Worm (Caenorhabditis elegans) whole organism, L4 larva: ENCODE data around the gene ins-5.

Experiments used
- F49E8.2 ChIP-seq: sonication (generic microtip); optimal IDR thresholded peaks from 2 replicates; lab custom pipeline; 2016; ENCODE audit warnings: missing compliant biosample characterization, mild to moderate bottlenecking, missing genetic modification characterization, borderline replicate concordance
- T20F7.1 ChIP-seq: fragments of 200-800 bp; sonication (Bioruptor generic); optimal IDR thresholded peaks from 2 replicates; lab custom pipeline; 2018; ENCODE audit warnings: mild to moderate bottlenecking, missing genetic modification characterization, missing compliant biosample characterization
- T26A8.4 ChIP-seq: fragments of 200-800 bp; sonication (Bioruptor generic); IDR thresholded peaks from 2 replicates; pipeline ENCODE4 v1.3.6; 2022; ENCODE audit warnings: missing genetic modification characterization, missing compliant biosample characterization
- Y5F2A.4 ChIP-seq: fragments of 200-800 bp; sonication (Bioruptor generic); optimal IDR thresholded peaks from 2 replicates; lab custom pipeline; 2018; ENCODE audit warnings: mild to moderate bottlenecking, missing genetic modification characterization, missing compliant biosample characterization
- ZK337.2 ChIP-seq: fragments of 200-800 bp; sonication (Bioruptor generic); IDR thresholded peaks from 2 replicates; pipeline ENCODE4 v1.3.6; 2022; ENCODE audit warnings: missing genetic modification reagents, missing genetic modification characterization, missing compliant biosample characterization
- aha-1 ChIP-seq: fragments of 150-350 bp; peaks from one replicate; lab custom pipeline; 2014; ENCODE audit warnings: missing biosample characterization, missing genetic modification characterization
- ama-1 ChIP-seq: fragments of 150-350 bp; optimal IDR thresholded peaks from 2 replicates; lab custom pipeline; 2014; ENCODE audit warnings: inconsistent platforms, mixed read lengths
- ceh-20 ChIP-seq: fragments of 200-800 bp; sonication (Bioruptor generic); IDR thresholded peaks from 2 replicates; pipeline ENCODE4 v1.3.6; 2022; ENCODE audit warnings: missing genetic modification reagents, missing genetic modification characterization, missing compliant biosample characterization
- ceh-32 ChIP-seq: sonication (generic microtip); optimal IDR thresholded peaks from 2 replicates; lab custom pipeline; 2016; ENCODE audit warnings: mild to moderate bottlenecking, missing genetic modification characterization, missing compliant biosample characterization; ENCODE audit not compliant: poor library complexity
- ceh-62 ChIP-seq: sonication (generic microtip); optimal IDR thresholded peaks from 2 replicates; lab custom pipeline; 2017; ENCODE audit warnings: missing biosample characterization, missing genetic modification characterization
- ces-1 ChIP-seq: fragments of 150-350 bp; sonication (generic microtip); optimal IDR thresholded peaks from 4 replicates; lab custom pipeline; 2014; ENCODE audit warnings: missing biosample characterization, missing genetic modification reagents, missing genetic modification characterization
- cey-2 ChIP-seq: sonication (generic microtip); optimal IDR thresholded peaks from 3 replicates; lab custom pipeline; 2017; ENCODE audit warnings: missing genetic modification characterization, mild to moderate bottlenecking, missing compliant biosample characterization, antibody characterized with exemption, borderline replicate concordance; ENCODE audit not compliant: insufficient read depth
- daf-16 ChIP-seq, 3 experiments: sonication (generic microtip); optimal IDR thresholded peaks; 2 replicates each; lab custom pipeline; 2016 to 2017; ENCODE audit warnings: missing genetic modification characterization in 3 of 3, missing genetic modification reagents in 3 of 3, mild to moderate bottlenecking in 2 of 3, missing compliant biosample characterization in 2 of 3, missing biosample characterization in 1 of 3, moderate library complexity in 1 of 3
- daf-19 ChIP-seq: fragments of 200-800 bp; sonication (Bioruptor generic); conservative IDR thresholded peaks from 2 replicates; pipeline ENCODE4 v1.3.6; 2022; ENCODE audit warnings: missing genetic modification characterization, missing compliant biosample characterization
- dmd-6 ChIP-seq: fragments of 200-800 bp; sonication (Bioruptor generic); IDR thresholded peaks from 2 replicates; pipeline ENCODE4 v1.3.6; 2022; ENCODE audit warnings: missing genetic modification reagents, missing genetic modification characterization, missing compliant biosample characterization
- dve-1 ChIP-seq: sonication (generic microtip); optimal IDR thresholded peaks from 2 replicates; lab custom pipeline; 2017; ENCODE audit warnings: antibody characterized with exemption, mild to moderate bottlenecking, missing genetic modification characterization, missing compliant biosample characterization; ENCODE audit not compliant: insufficient read depth
- fkh-10 ChIP-seq: fragments of 150-350 bp; optimal IDR thresholded peaks from 2 replicates; lab custom pipeline; 2014; ENCODE audit warnings: missing biosample characterization, missing genetic modification reagents, missing genetic modification characterization
- fos-1 ChIP-seq: fragments of 150-350 bp; optimal IDR thresholded peaks from 2 replicates; lab custom pipeline; 2014; ENCODE audit warnings: missing biosample characterization, missing genetic modification characterization
- gei-8 ChIP-seq: fragments of 200-800 bp; sonication (Bioruptor generic); optimal IDR thresholded peaks from 2 replicates; lab custom pipeline; 2018; ENCODE audit warnings: mild to moderate bottlenecking, missing genetic modification characterization, missing compliant biosample characterization
- hif-1 ChIP-seq, 2 experiments: sonication (generic microtip); optimal IDR thresholded peaks; 2 replicates each; lab custom pipeline; 2016 to 2017; ENCODE audit warnings: missing compliant biosample characterization in 2 of 2, missing genetic modification characterization in 2 of 2, missing genetic modification reagents in 2 of 2, missing genotype in 2 of 2, mild to moderate bottlenecking in 1 of 2
- hlh-11 ChIP-seq: fragments of 200-800 bp; sonication (Bioruptor generic); optimal IDR thresholded peaks from 2 replicates; lab custom pipeline; 2018; ENCODE audit warnings: mild to moderate bottlenecking, missing genetic modification characterization, missing compliant biosample characterization
- hlh-30 ChIP-seq: sonication (generic microtip); optimal IDR thresholded peaks from 2 replicates; lab custom pipeline; 2017; ENCODE audit warnings: antibody characterized with exemption, mild to moderate bottlenecking, missing genetic modification characterization, missing compliant biosample characterization; ENCODE audit not compliant: insufficient read depth
- hmg-1.1 ChIP-seq: fragments of 200-800 bp; sonication (Bioruptor generic); IDR thresholded peaks from 2 replicates; pipeline ENCODE4 v1.3.6; 2022; ENCODE audit warnings: missing genetic modification reagents, missing genetic modification characterization, missing compliant biosample characterization
- jun-1 ChIP-seq: fragments of 150-350 bp; optimal IDR thresholded peaks from 2 replicates; lab custom pipeline; 2014; ENCODE audit warnings: missing biosample characterization, missing genetic modification reagents, missing genetic modification characterization
- lin-1 ChIP-seq: fragments of 200-800 bp; sonication (Bioruptor generic); IDR thresholded peaks from 2 replicates; pipeline ENCODE4 v1.3.6; 2022; ENCODE audit warnings: missing genetic modification reagents, missing genetic modification characterization, missing compliant biosample characterization
- lin-13 ChIP-seq: fragments of 150-350 bp; optimal IDR thresholded peaks from 2 replicates; lab custom pipeline; 2014; ENCODE audit warnings: missing biosample characterization, missing genetic modification reagents, missing genetic modification characterization
- lin-29 ChIP-seq: fragments of 200-800 bp; sonication (Bioruptor generic); IDR thresholded peaks from 2 replicates; pipeline ENCODE4 v1.3.6; 2022; ENCODE audit warnings: missing genetic modification reagents, missing genetic modification characterization, missing compliant biosample characterization
- lir-3 ChIP-seq: sonication (generic microtip); optimal IDR thresholded peaks from 2 replicates; lab custom pipeline; 2016; ENCODE audit warnings: mild to moderate bottlenecking, missing genetic modification characterization, missing compliant biosample characterization
- lsy-2 ChIP-seq, 2 experiments: fragments of 150-350 bp in 1 of 2; sonication (generic microtip) in 1 of 2; optimal IDR thresholded peaks; 2 replicates each; lab custom pipeline; 2014 to 2017; ENCODE audit warnings: missing biosample characterization in 2 of 2, missing genetic modification characterization in 2 of 2
- madf-9 ChIP-seq: fragments of 200-800 bp; sonication (Bioruptor generic); conservative IDR thresholded peaks from 2 replicates; pipeline ENCODE4 v1.3.6; 2022; ENCODE audit warnings: missing genetic modification reagents, missing genetic modification characterization, missing compliant biosample characterization
- mep-1 ChIP-seq: fragments of 150-350 bp; sonication (generic microtip); optimal IDR thresholded peaks from 3 replicates; lab custom pipeline; 2014; ENCODE audit warnings: missing biosample characterization, missing genetic modification characterization
- nhr-102 ChIP-seq: sonication (generic microtip); optimal IDR thresholded peaks from 2 replicates; lab custom pipeline; 2016; ENCODE audit warnings: mild to moderate bottlenecking, missing genetic modification characterization, moderate library complexity, missing compliant biosample characterization
- nhr-28 ChIP-seq: fragments of 150-350 bp; optimal IDR thresholded peaks from 2 replicates; lab custom pipeline; 2014; ENCODE audit warnings: missing biosample characterization, missing genetic modification characterization
- nhr-48 ChIP-seq: sonication (generic microtip); optimal IDR thresholded peaks from 2 replicates; lab custom pipeline; 2016; ENCODE audit warnings: mild to moderate bottlenecking, missing genetic modification characterization, missing compliant biosample characterization
- pha-4 ChIP-seq, 2 experiments: fragments of 150-350 bp in 1 of 2; fragments of 200-800 bp in 1 of 2; sonication (Bioruptor generic) in 1 of 2; IDR thresholded peaks in 1 of 2; optimal IDR thresholded peaks in 1 of 2; 2 replicates each; pipeline versions ENCODE4 v1.3.6 to Lab custom; 2014 to 2022; ENCODE audit warnings: missing genetic modification characterization in 2 of 2, missing genetic modification reagents in 2 of 2, missing biosample characterization in 1 of 2, missing compliant biosample characterization in 1 of 2
- php-3 ChIP-seq: fragments of 200-800 bp; sonication (Bioruptor generic); IDR thresholded peaks from 2 replicates; pipeline ENCODE4 v1.3.6; 2022; ENCODE audit warnings: missing genetic modification reagents, missing genetic modification characterization, missing compliant biosample characterization
- pqm-1 ChIP-seq: sonication (generic microtip); optimal IDR thresholded peaks from 2 replicates; lab custom pipeline; 2017; ENCODE audit warnings: missing biosample characterization, missing genetic modification characterization
- sdz-12 ChIP-seq: fragments of 200-800 bp; sonication (Bioruptor generic); optimal IDR thresholded peaks from 2 replicates; lab custom pipeline; 2018; ENCODE audit warnings: mild to moderate bottlenecking, missing genetic modification characterization, missing compliant biosample characterization
- snpc-4 ChIP-seq: fragments of 150-350 bp; optimal IDR thresholded peaks from 2 replicates; lab custom pipeline; 2014; ENCODE audit warnings: missing biosample characterization, missing genetic modification characterization
- spr-1 ChIP-seq: sonication (generic microtip); optimal IDR thresholded peaks from 2 replicates; lab custom pipeline; 2016; ENCODE audit warnings: mild to moderate bottlenecking, missing genetic modification characterization, missing compliant biosample characterization
- tra-1 ChIP-seq: fragments of 200-800 bp; sonication (Bioruptor generic); IDR thresholded peaks from 2 replicates; pipeline ENCODE4 v1.3.6; 2022; ENCODE audit warnings: missing genetic modification reagents, missing genetic modification characterization, missing compliant biosample characterization
- unc-39 ChIP-seq: sonication (generic microtip); optimal IDR thresholded peaks from 2 replicates; lab custom pipeline; 2017; ENCODE audit warnings: missing biosample characterization, missing genetic modification characterization
- ztf-11 ChIP-seq: fragments of 150-350 bp; optimal IDR thresholded peaks from 2 replicates; lab custom pipeline; 2014; ENCODE audit warnings: missing biosample characterization, missing genetic modification characterization
- ztf-7 ChIP-seq: fragments of 150-350 bp; optimal IDR thresholded peaks from 2 replicates; lab custom pipeline; 2014; ENCODE audit warnings: missing biosample characterization, missing genetic modification characterization

The ins-5 gene

ce11 chrII:6024879-6025278, 27.5 kb downstream of the ins-5 start, which contains the start of gene R12C12.9:
Gene R12C12.9, minus strand, starts transcription at chrII:6024979.
- TF ChIP-seq daf-16 (GFP tag; optimal IDR thresholded peaks at IDR 0.05; lab: Kevin White, UChicago) (no peak), daf-16 (tag; optimal IDR thresholded peaks at IDR 0.05; lab: Kevin White, UChicago) (peak; percentile 83), lin-29 (GFP tag; lab: Robert Waterston, UW) (no peak), daf-19 (GFP tag; lab: Robert Waterston, UW) (no peak), pqm-1 (tag; lab: Kevin White, UChicago) (peak; percentile 43)

- TF ChIP-seq snpc-4 (tag; lab: Kevin White, UChicago) (no peak), hif-1 (tag; optimal IDR thresholded peaks at IDR 0.05; lab: Kevin White, UChicago) (peak in 1 of 2 experiments; percentile 63), hmg-1.1 (GFP tag; lab: Robert Waterston, UW) (no peak), tra-1 (0 out of 2 replicates have a peak, but pooled peaks have one; percentile 34), nhr-28 (peak; percentile 32), hlh-11 (tag; lab: Kevin White, UChicago) (peak; percentile 64), spr-1 (no peak), nhr-102 (peak; percentile 7), gei-8 (GFP tag; lab: Kevin White, UChicago) (no peak), dmd-6 (GFP tag; lab: Robert Waterston, UW) (peak; percentile 69), madf-9 (GFP tag; lab: Robert Waterston, UW) (no peak), T26A8.4 (GFP tag; lab: Robert Waterston, UW) (no peak), daf-16 (GFP tag; optimal IDR thresholded peaks at IDR 0.05; lab: Kevin White, UChicago) (no peak), daf-16 (tag; optimal IDR thresholded peaks at IDR 0.05; lab: Kevin White, UChicago) (peak; percentile 99), sdz-12 (GFP tag; lab: Kevin White, UChicago) (no peak), pqm-1 (tag; lab: Kevin White, UChicago) (peak; percentile 46), ZK337.2 (GFP tag; lab: Robert Waterston, UW) (no peak), Y5F2A.4 (GFP tag; lab: Kevin White, UChicago) (no peak), ztf-11 (tag; lab: Kevin White, UChicago) (no peak), dve-1 (peak; percentile 59), lin-13 (GFP tag; lab: Kevin White, UChicago) (no peak), php-3 (GFP tag; lab: Robert Waterston, UW) (0 out of 2 replicates have a peak, but pooled peaks have one; percentile 25)
Observed at ce11 chrII:6025647-6026046, 28.3 kb downstream of the ins-5 start.

- TF ChIP-seq jun-1 (peak; percentile 4), lsy-2 (tag; optimal IDR thresholded peaks at IDR 0.05; lab: Kevin White, UChicago) (peak in 1 of 2 experiments; percentile 62), hlh-11 (tag; lab: Kevin White, UChicago) (peak; percentile 92), mep-1 (tag; lab: Kevin White, UChicago) (peak; percentile 44), F49E8.2 (no peak), T20F7.1 (GFP tag; lab: Kevin White, UChicago) (peak; percentile 50), lin-13 (GFP tag; lab: Kevin White, UChicago) (no peak), unc-39 (tag; lab: Kevin White, UChicago) (no peak), tra-1 (peak; percentile 93), ceh-62 (tag; lab: Kevin White, UChicago) (no peak), lin-1 (GFP tag; lab: Robert Waterston, UW) (peak; percentile 97), ceh-20 (GFP tag; lab: Robert Waterston, UW) (no peak), pha-4 (GFP tag; IDR thresholded peaks at IDR 0.05; lab: Robert Waterston, UW) (peak; percentile 46; the same call in 1 of the 2 replicates), pha-4 (tag; optimal IDR thresholded peaks at IDR 0.05; lab: Kevin White, UChicago) (no peak), nhr-28 (peak; percentile 94), lir-3 (tag; lab: Kevin White, UChicago) (no peak), fos-1 (no peak), madf-9 (GFP tag; lab: Robert Waterston, UW) (no peak), ztf-7 (no peak), ces-1 (GFP tag; lab: Kevin White, UChicago) (no peak), nhr-48 (tag; lab: Kevin White, UChicago) (peak; percentile 66), pqm-1 (tag; lab: Kevin White, UChicago) (peak; percentile 100), cey-2 (tag; lab: Kevin White, UChicago) (peak; percentile 75), ceh-32 (no peak), dmd-6 (GFP tag; lab: Robert Waterston, UW) (peak; percentile 94; the same call in 1 of the 2 replicates), daf-16 (GFP tag; optimal IDR thresholded peaks at IDR 0.05; lab: Kevin White, UChicago) (peak in 1 of 2 experiments; percentile 82), daf-16 (tag; optimal IDR thresholded peaks at IDR 0.05; lab: Kevin White, UChicago) (peak; percentile 98), hlh-30 (tag; lab: Kevin White, UChicago) (peak; percentile 53), ama-1 (lab: Kevin White, UChicago) (no peak), aha-1 (tag; lab: Kevin White, UChicago) (peak; percentile 74), fkh-10 (no peak)
Observed at ce11 chrII:6026646-6027045, 29.3 kb downstream of the ins-5 start.
